Worm (Caenorhabditis elegans) whole organism, late embryonic: ENCODE data around the gene dig-1.

Experiments
- C08G9.2 ChIP-seq: sonication (generic microtip); optimal IDR thresholded peaks from 2 replicates; lab custom pipeline; 2016; ENCODE audit warnings: mild to moderate bottlenecking, missing genetic modification characterization, moderate library complexity, missing compliant biosample characterization
- F13H6.1 ChIP-seq: sonication (generic microtip); optimal IDR thresholded peaks from 2 replicates; lab custom pipeline; 2016; ENCODE audit warnings: missing genetic modification characterization, missing compliant biosample characterization
- K02D7.2 ChIP-seq: sonication (generic microtip); optimal IDR thresholded peaks from 2 replicates; lab custom pipeline; 2017; ENCODE audit warnings: mild to moderate bottlenecking, missing genetic modification characterization, missing compliant biosample characterization
- T23F11.4 ChIP-seq: fragments of 200-800 bp; sonication (Bioruptor generic); optimal IDR thresholded peaks from 2 replicates; lab custom pipeline; 2018; ENCODE audit warnings: mild to moderate bottlenecking, missing genetic modification characterization, missing compliant biosample characterization
- Y22D7AL.16 ChIP-seq: sonication (generic microtip); optimal IDR thresholded peaks from 2 replicates; lab custom pipeline; 2016; ENCODE audit warnings: missing genetic modification characterization, missing compliant biosample characterization
- ceh-14 ChIP-seq: sonication (generic microtip); optimal IDR thresholded peaks from 2 replicates; lab custom pipeline; 2016; ENCODE audit warnings: missing genotype, missing genetic modification characterization, missing compliant biosample characterization
- ceh-18 ChIP-seq: sonication (generic microtip); optimal IDR thresholded peaks from 2 replicates; lab custom pipeline; 2016; ENCODE audit warnings: missing genetic modification characterization, missing compliant biosample characterization
- ceh-22 ChIP-seq: sonication (generic microtip); optimal IDR thresholded peaks from 2 replicates; lab custom pipeline; 2017; ENCODE audit warnings: missing biosample characterization, missing genetic modification characterization
- ceh-30 ChIP-seq: fragments of 150-350 bp; optimal IDR thresholded peaks from 2 replicates; lab custom pipeline; 2014; ENCODE audit warnings: missing biosample characterization, missing genetic modification characterization
- ceh-34 ChIP-seq: sonication (generic microtip); optimal IDR thresholded peaks from 2 replicates; lab custom pipeline; 2016; ENCODE audit warnings: mild to moderate bottlenecking, missing genetic modification characterization, missing compliant biosample characterization
- ceh-6 ChIP-seq: fragments of 200-800 bp; sonication (Bioruptor generic); optimal IDR thresholded peaks from 2 replicates; lab custom pipeline; 2018; ENCODE audit warnings: mild to moderate bottlenecking, missing genetic modification characterization, missing compliant biosample characterization
- che-1 ChIP-seq: sonication (generic microtip); optimal IDR thresholded peaks from 2 replicates; lab custom pipeline; 2016; ENCODE audit warnings: mild to moderate bottlenecking, missing genetic modification characterization, missing compliant biosample characterization
- dmd-4 ChIP-seq: sonication (generic microtip); optimal IDR thresholded peaks from 2 replicates; lab custom pipeline; 2016; ENCODE audit warnings: borderline replicate concordance, missing genetic modification characterization, missing compliant biosample characterization
- dve-1 ChIP-seq: sonication (generic microtip); optimal IDR thresholded peaks from 2 replicates; lab custom pipeline; 2017; ENCODE audit warnings: antibody characterized with exemption, mild to moderate bottlenecking, missing genetic modification characterization, missing compliant biosample characterization
- elt-2 ChIP-seq: sonication (generic microtip); optimal IDR thresholded peaks from 2 replicates; lab custom pipeline; 2016; ENCODE audit warnings: missing genetic modification reagents, missing genetic modification characterization, missing compliant biosample characterization
- elt-4 ChIP-seq: sonication (generic microtip); optimal IDR thresholded peaks from 2 replicates; lab custom pipeline; 2016; ENCODE audit warnings: missing genetic modification characterization, missing compliant biosample characterization
- eyg-1 ChIP-seq: sonication (generic microtip); optimal IDR thresholded peaks from 2 replicates; lab custom pipeline; 2016; ENCODE audit warnings: missing genotype, missing genetic modification characterization, missing compliant biosample characterization
- fax-1 ChIP-seq: sonication (generic microtip); optimal IDR thresholded peaks from 2 replicates; lab custom pipeline; 2016; ENCODE audit warnings: missing genotype, missing genetic modification characterization, missing compliant biosample characterization
- fkh-6 ChIP-seq: sonication (generic microtip); optimal IDR thresholded peaks from 2 replicates; lab custom pipeline; 2016; ENCODE audit warnings: missing genetic modification characterization, missing compliant biosample characterization
- hlh-15 ChIP-seq: sonication (generic microtip); optimal IDR thresholded peaks from 2 replicates; lab custom pipeline; 2016; ENCODE audit warnings: missing genetic modification characterization, missing compliant biosample characterization
- lin-11 ChIP-seq: fragments of 200-800 bp; sonication (Bioruptor generic); optimal IDR thresholded peaks from 2 replicates; lab custom pipeline; 2018; ENCODE audit warnings: mild to moderate bottlenecking, missing genetic modification characterization, missing compliant biosample characterization
- madf-2 ChIP-seq: sonication (generic microtip); optimal IDR thresholded peaks from 2 replicates; lab custom pipeline; 2017; ENCODE audit warnings: missing genetic modification characterization, missing compliant biosample characterization
- mec-3 ChIP-seq: sonication (generic microtip); optimal IDR thresholded peaks from 2 replicates; lab custom pipeline; 2016; ENCODE audit warnings: borderline replicate concordance, missing genetic modification characterization, missing compliant biosample characterization
- nhr-232 ChIP-seq: sonication (generic microtip); optimal IDR thresholded peaks from 2 replicates; lab custom pipeline; 2016; ENCODE audit warnings: missing genetic modification characterization, missing compliant biosample characterization
- odd-2 ChIP-seq: sonication (generic microtip); optimal IDR thresholded peaks from 2 replicates; lab custom pipeline; 2017; ENCODE audit warnings: antibody characterized with exemption, mild to moderate bottlenecking, missing genetic modification characterization, missing compliant biosample characterization
- pat-9 ChIP-seq: fragments of 200-800 bp; sonication (Bioruptor generic); optimal IDR thresholded peaks from 2 replicates; lab custom pipeline; 2018; ENCODE audit warnings: mild to moderate bottlenecking, missing genetic modification characterization, moderate library complexity, missing compliant biosample characterization
- pha-2 ChIP-seq: sonication (generic microtip); optimal IDR thresholded peaks from 2 replicates; lab custom pipeline; 2017; ENCODE audit warnings: mild to moderate bottlenecking, missing genetic modification characterization, missing compliant biosample characterization
- pqm-1 ChIP-seq: sonication (generic microtip); optimal IDR thresholded peaks from 2 replicates; lab custom pipeline; 2016; ENCODE audit warnings: missing genetic modification characterization, missing compliant biosample characterization
- pros-1 ChIP-seq: fragments of 150-350 bp; optimal IDR thresholded peaks from 2 replicates; lab custom pipeline; 2014; ENCODE audit warnings: missing biosample characterization, missing genetic modification reagents, missing genetic modification characterization
- ref-2 ChIP-seq: sonication (generic microtip); optimal IDR thresholded peaks from 2 replicates; lab custom pipeline; 2016; ENCODE audit warnings: missing genetic modification characterization, missing compliant biosample characterization
- rnt-1 ChIP-seq: sonication (generic microtip); optimal IDR thresholded peaks from 2 replicates; lab custom pipeline; 2016; ENCODE audit warnings: missing genetic modification characterization, missing compliant biosample characterization
- sdc-2 ChIP-seq: sonication (generic microtip); optimal IDR thresholded peaks from 2 replicates; lab custom pipeline; 2016; ENCODE audit warnings: missing genotype, missing genetic modification characterization, missing compliant biosample characterization
- sox-2 ChIP-seq: fragments of 200-800 bp; sonication (Bioruptor generic); IDR thresholded peaks from 2 replicates; pipeline ENCODE4 v1.3.6; 2022; ENCODE audit warnings: missing genetic modification reagents, missing genetic modification characterization, missing compliant biosample characterization
- syd-9 ChIP-seq: sonication (generic microtip); optimal IDR thresholded peaks from 2 replicates; lab custom pipeline; 2016; ENCODE audit warnings: mild to moderate bottlenecking, missing genetic modification characterization, moderate library complexity, missing compliant biosample characterization
- tbx-2 ChIP-seq: sonication (generic microtip); optimal IDR thresholded peaks from 2 replicates; lab custom pipeline; 2016; ENCODE audit warnings: missing genetic modification characterization, missing compliant biosample characterization
- tbx-7 ChIP-seq: sonication (generic microtip); optimal IDR thresholded peaks from 2 replicates; lab custom pipeline; 2016; ENCODE audit warnings: missing genotype, missing genetic modification characterization, missing compliant biosample characterization
- ttx-3 ChIP-seq: sonication (generic microtip); optimal IDR thresholded peaks from 2 replicates; lab custom pipeline; 2016; ENCODE audit warnings: missing genetic modification reagents, missing genetic modification characterization, missing compliant biosample characterization
- unc-42 ChIP-seq: sonication (generic microtip); optimal IDR thresholded peaks from 2 replicates; lab custom pipeline; 2016; ENCODE audit warnings: missing genotype, missing genetic modification characterization, missing compliant biosample characterization

dig-1 gene

DNA sequence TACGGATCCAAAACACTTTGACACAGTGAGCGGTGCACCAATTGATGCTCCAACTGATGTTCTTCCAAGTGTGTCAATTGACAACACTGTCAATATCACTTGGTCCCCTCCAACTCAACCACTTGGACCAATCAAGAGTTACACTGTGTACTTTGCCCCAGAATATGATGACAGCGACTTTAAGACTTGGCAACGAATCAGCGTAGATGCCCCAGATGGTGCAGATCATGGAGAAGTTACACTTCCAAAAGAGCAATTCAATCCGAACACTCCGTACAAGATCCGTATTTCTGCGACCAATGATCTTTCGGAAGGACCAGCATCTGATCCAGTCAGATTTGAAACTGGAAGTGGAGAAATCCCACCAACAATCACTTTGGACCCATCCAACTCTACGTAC lies 6.5 kb downstream of the dig-1 start:
- no peak for TF ChIP-seq tbx-7 (tag; lab: Kevin White, UChicago)
- no peak for TF ChIP-seq nhr-232 (tag; lab: Kevin White, UChicago)
- TF ChIP-seq elt-2 (tag; lab: Kevin White, UChicago), result no peak
- no peak for TF ChIP-seq ceh-6 (GFP tag; lab: Kevin White, UChicago)
- TF ChIP-seq, all 69 proteins: peak for 0

DNA sequence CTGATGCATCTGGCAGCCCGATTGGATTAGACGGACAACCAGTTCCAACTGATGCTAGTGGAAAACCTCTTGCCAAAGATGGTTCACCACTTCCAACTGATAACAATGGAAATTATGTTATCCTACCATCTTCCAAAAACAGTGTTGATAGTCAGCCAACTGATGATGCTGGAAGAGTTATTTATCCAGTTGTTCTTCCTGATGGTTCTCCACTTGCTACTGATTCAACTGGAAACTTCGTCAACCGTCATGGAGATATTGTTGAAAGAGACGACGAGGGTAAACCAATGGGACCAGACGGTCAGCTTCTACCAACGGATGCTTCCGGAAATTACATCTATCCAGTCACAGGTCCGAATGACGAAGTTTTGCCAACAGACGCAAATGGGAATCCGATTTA lies 10.7 kb downstream of the dig-1 start:
- TF ChIP-seq elt-4 (no peak), fax-1 (tag; lab: Kevin White, UChicago) (no peak)

- TF ChIP-seq T23F11.4 (GFP tag; lab: Kevin White, UChicago) (no peak), K02D7.2 (tag; lab: Kevin White, UChicago) (no peak), F13H6.1 (no peak), tbx-2 (tag; lab: Kevin White, UChicago) (no peak), dmd-4 (tag; lab: Kevin White, UChicago) (no peak), madf-2 (tag; lab: Kevin White, UChicago) (no peak), pha-2 (tag; lab: Kevin White, UChicago) (no peak), ceh-34 (no peak), elt-2 (tag; lab: Kevin White, UChicago) (no peak), pros-1 (tag; lab: Kevin White, UChicago) (no peak), syd-9 (tag; lab: Kevin White, UChicago) (no peak), sox-2 (GFP tag; lab: Robert Waterston, UW) (no peak), ceh-18 (tag; lab: Kevin White, UChicago) (no peak), rnt-1 (no peak), pqm-1 (tag; lab: Kevin White, UChicago) (no peak), ttx-3 (no peak), ceh-22 (tag; lab: Kevin White, UChicago) (no peak), ceh-14 (tag; lab: Kevin White, UChicago) (no peak), odd-2 (no peak)
Measured at ce11 chrIII:6795326-6795725, 49.2 kb downstream of the dig-1 start, which contains the start of gene R05H11.1. TSS of gene R05H11.1 (plus strand) at chrIII:6795626.

- TF ChIP-seq pros-1 (tag; lab: Kevin White, UChicago) (no peak), mec-3 (no peak), eyg-1 (tag; lab: Kevin White, UChicago) (no peak), T23F11.4 (GFP tag; lab: Kevin White, UChicago) (no peak), unc-42 (tag; lab: Kevin White, UChicago) (no peak), dve-1 (tag; lab: Kevin White, UChicago) (no peak), ceh-18 (tag; lab: Kevin White, UChicago) (no peak), C08G9.2 (tag; lab: Kevin White, UChicago) (no peak), odd-2 (no peak), ceh-14 (tag; lab: Kevin White, UChicago) (no peak)
Measured at ce11 chrIII:6797965-6798364, 51.9 kb downstream of the dig-1 start, which contains the start of gene R05H11.2. TSS of gene R05H11.2 (plus strand) at chrIII:6798297.

- no peak for TF ChIP-seq ceh-30
- no peak for TF ChIP-seq pat-9 (tag; lab: Kevin White, UChicago)
- TF ChIP-seq ref-2 (tag; lab: Kevin White, UChicago), result no peak
- no peak for TF ChIP-seq lin-11
- TF ChIP-seq Y22D7AL.16 (tag; lab: Kevin White, UChicago), result no peak
- TF ChIP-seq tbx-7 (tag; lab: Kevin White, UChicago), result no peak
- TF ChIP-seq tbx-2 (tag; lab: Kevin White, UChicago), result no peak
- no peak for TF ChIP-seq pha-2 (tag; lab: Kevin White, UChicago)
- TF ChIP-seq madf-2 (tag; lab: Kevin White, UChicago), result no peak
- TF ChIP-seq dve-1 (tag; lab: Kevin White, UChicago), result no peak
- TF ChIP-seq sdc-2, result no peak
- TF ChIP-seq che-1 (tag; lab: Kevin White, UChicago), result no peak
- TF ChIP-seq fkh-6 (tag; lab: Kevin White, UChicago), result no peak
- TF ChIP-seq hlh-15, result no peak
Measured at ce11 chrIII:6798906-6799305, 52.8 kb downstream of the dig-1 start.
